Fruit fly (Drosophila melanogaster) whole organism, embryonic: ENCODE measurements around the gene CG15429.

Source experiments
- CG10147 ChIP-seq: fragments of 200-800 bp; sonication (Bioruptor generic); optimal IDR thresholded peaks from 2 replicates; lab custom pipeline; 2019; ENCODE audit warnings: missing biosample characterization, mild to moderate bottlenecking, missing genetic modification characterization, moderate library complexity
- CG11504 ChIP-seq: fragments of 200-800 bp; sonication (Bioruptor generic); optimal IDR thresholded peaks from 3 replicates; lab custom pipeline; 2019; ENCODE audit warnings: missing biosample characterization, mild to moderate bottlenecking, missing genetic modification characterization, moderate library complexity
- CG12942 ChIP-seq: fragments of 200-800 bp; sonication (Bioruptor generic); optimal IDR thresholded peaks from 3 replicates; lab custom pipeline; 2016; ENCODE audit warnings: missing biosample characterization, missing genetic modification characterization
- CG15601 ChIP-seq: fragments of 200-800 bp; sonication (Bioruptor generic); optimal IDR thresholded peaks from 3 replicates; lab custom pipeline; 2019; ENCODE audit warnings: missing biosample characterization, mild to moderate bottlenecking, missing genetic modification characterization, moderate library complexity
- CG16863 ChIP-seq: fragments of 200-800 bp; sonication (Bioruptor generic); optimal IDR thresholded peaks from 3 replicates; lab custom pipeline; 2016; ENCODE audit warnings: missing biosample characterization, missing genetic modification characterization
- CG17385 ChIP-seq: fragments of 200-800 bp; sonication (Bioruptor generic); optimal IDR thresholded peaks from 3 replicates; lab custom pipeline; 2018; ENCODE audit warnings: missing biosample characterization, mild to moderate bottlenecking, missing genetic modification characterization
- CG18011 ChIP-seq: fragments of 200-800 bp; sonication (Bioruptor generic); optimal IDR thresholded peaks from 2 replicates; lab custom pipeline; 2017; ENCODE audit warnings: missing biosample characterization, missing genetic modification characterization, mild to moderate bottlenecking, moderate library complexity, missing genotype
- CG18619 ChIP-seq: fragments of 200-800 bp; sonication (Bioruptor generic); optimal IDR thresholded peaks from 3 replicates; lab custom pipeline; 2017; ENCODE audit warnings: missing biosample characterization, mild to moderate bottlenecking, missing genetic modification characterization
- CG2889 ChIP-seq: fragments of 200-800 bp; sonication (Bioruptor generic); IDR thresholded peaks from 3 replicates; pipeline ENCODE4 v1.3.6; 2022; ENCODE audit warnings: missing biosample characterization, missing genetic modification characterization
- CG4424 ChIP-seq: fragments of 200-800 bp; sonication (Bioruptor generic); optimal IDR thresholded peaks from 3 replicates; lab custom pipeline; 2016; ENCODE audit warnings: missing biosample characterization, missing genetic modification characterization
- CG6272 ChIP-seq: fragments of 200-800 bp; sonication (Bioruptor generic); IDR thresholded peaks from 2 replicates; pipeline ENCODE4 v1.3.6; 2022; ENCODE audit warnings: missing biosample characterization, missing genetic modification characterization
- CG8290 ChIP-seq, 3 experiments: fragments of 200-800 bp; sonication (Bioruptor generic); optimal IDR thresholded peaks; 2 replicates each; lab custom pipeline; 2016 to 2019; ENCODE audit warnings: missing biosample characterization in 3 of 3, missing genetic modification characterization in 3 of 3, mild to moderate bottlenecking in 2 of 3, moderate library complexity in 1 of 3
- CG8944 ChIP-seq: fragments of 200-800 bp; sonication (Bioruptor generic); optimal IDR thresholded peaks from 3 replicates; lab custom pipeline; 2016; ENCODE audit warnings: missing biosample characterization, missing genetic modification characterization
- CG9609 ChIP-seq: fragments of 200-800 bp; sonication (Bioruptor generic); optimal IDR thresholded peaks from 3 replicates; lab custom pipeline; 2016; ENCODE audit warnings: missing biosample characterization, missing genetic modification characterization
- CG9797 ChIP-seq: fragments of 200-800 bp; sonication (Bioruptor generic); optimal IDR thresholded peaks from 3 replicates; lab custom pipeline; 2018; ENCODE audit warnings: missing biosample characterization, mild to moderate bottlenecking, missing genetic modification characterization
- CkIIα-i1 ChIP-seq: fragments of 200-800 bp; sonication (Bioruptor generic); IDR thresholded peaks from 2 replicates; pipeline ENCODE4 v1.3.6; 2022; ENCODE audit warnings: missing biosample characterization, missing genetic modification characterization
- D ChIP-seq, 2 experiments: fragments of 200-800 bp in 1 of 2; fragments of >200 bp in 1 of 2; sonication (Bioruptor generic) in 1 of 2; optimal IDR thresholded peaks; 2 replicates in 1 of 2; 3 replicates in 1 of 2; lab custom pipeline; 2017; ENCODE audit warnings: mild to moderate bottlenecking in 1 of 2, missing biosample characterization in 1 of 2, missing genetic modification characterization in 1 of 2, missing genetic modification reagents in 1 of 2
- Dll ChIP-seq: fragments of 200-800 bp; sonication (Bioruptor generic); IDR thresholded peaks from 4 replicates; pipeline ENCODE4 v1.3.6; 2022; ENCODE audit warnings: missing biosample characterization, missing genetic modification characterization; ENCODE audit not compliant: partially characterized antibody
- Ets65A ChIP-seq: fragments of 200-800 bp; sonication (Bioruptor generic); peaks from one replicate; lab custom pipeline; 2016; ENCODE audit warnings: missing biosample characterization, missing genetic modification characterization
- Ets97D ChIP-seq: fragments of 200-800 bp; sonication (Bioruptor generic); optimal IDR thresholded peaks from 3 replicates; lab custom pipeline; 2016; ENCODE audit warnings: missing biosample characterization, missing genetic modification characterization
- Fer1 ChIP-seq: fragments of 200-800 bp; sonication (Bioruptor generic); optimal IDR thresholded peaks from 2 replicates; lab custom pipeline; 2017; ENCODE audit warnings: missing biosample characterization, mild to moderate bottlenecking, missing genetic modification characterization
- Fer3 ChIP-seq: fragments of 200-800 bp; sonication (Bioruptor generic); optimal IDR thresholded peaks from 2 replicates; lab custom pipeline; 2018; ENCODE audit warnings: missing biosample characterization, mild to moderate bottlenecking, missing genetic modification characterization, moderate library complexity
- HLH4C ChIP-seq: fragments of 200-800 bp; sonication (Bioruptor generic); IDR thresholded peaks from 3 replicates; pipeline ENCODE4 v1.3.6; 2022; ENCODE audit warnings: missing biosample characterization, missing genetic modification characterization; ENCODE audit not compliant: partially characterized antibody
- Mrtf ChIP-seq: fragments of 200-800 bp; sonication (Bioruptor generic); IDR thresholded peaks from 3 replicates; pipeline ENCODE4 v1.3.6; 2022; ENCODE audit warnings: missing biosample characterization, missing genetic modification characterization
- Optix ChIP-seq: fragments of 200-800 bp; sonication (Bioruptor generic); IDR thresholded peaks from 3 replicates; pipeline ENCODE4 v1.3.6; 2022; ENCODE audit warnings: missing biosample characterization, missing genetic modification characterization
- Rx ChIP-seq: fragments of 200-800 bp; sonication (Bioruptor generic); IDR thresholded peaks from 2 replicates; pipeline ENCODE4 v1.3.6; 2022; ENCODE audit warnings: missing biosample characterization, missing genetic modification characterization
- Usf ChIP-seq: fragments of 200-800 bp; sonication (Bioruptor generic); optimal IDR thresholded peaks from 2 replicates; lab custom pipeline; 2017; ENCODE audit warnings: missing genotype, missing biosample characterization, missing genetic modification characterization
- ac ChIP-seq: fragments of 200-800 bp; sonication (Bioruptor generic); optimal IDR thresholded peaks from 3 replicates; lab custom pipeline; 2017; ENCODE audit warnings: missing biosample characterization, mild to moderate bottlenecking, missing genetic modification characterization
- btn ChIP-seq: fragments of 200-800 bp; sonication (Bioruptor generic); optimal IDR thresholded peaks from 2 replicates; lab custom pipeline; 2016; ENCODE audit warnings: missing biosample characterization, missing genetic modification characterization
- cad ChIP-seq: fragments of >200 bp; optimal IDR thresholded peaks from 2 replicates; lab custom pipeline; 2017; ENCODE audit warnings: missing biosample characterization, missing genetic modification characterization
- cato ChIP-seq: fragments of 200-800 bp; sonication (Bioruptor generic); optimal IDR thresholded peaks from 2 replicates; lab custom pipeline; 2016; ENCODE audit warnings: missing biosample characterization, missing genetic modification characterization, borderline replicate concordance
- chinmo ChIP-seq: fragments of 200-800 bp; sonication (Bioruptor generic); IDR thresholded peaks from 4 replicates; pipeline ENCODE4 v1.3.6; 2022; ENCODE audit warnings: missing biosample characterization, missing genetic modification characterization; ENCODE audit not compliant: partially characterized antibody
- dmrt11E ChIP-seq: fragments of 200-800 bp; sonication (Bioruptor generic); optimal IDR thresholded peaks from 3 replicates; lab custom pipeline; 2018; ENCODE audit warnings: missing biosample characterization, mild to moderate bottlenecking, missing genetic modification characterization, moderate library complexity
- fu2 ChIP-seq: fragments of 200-800 bp; sonication (Bioruptor generic); optimal IDR thresholded peaks from 2 replicates; lab custom pipeline; 2016; ENCODE audit warnings: missing biosample characterization, missing genetic modification characterization
- gem ChIP-seq: fragments of 200-800 bp; sonication (Bioruptor generic); optimal IDR thresholded peaks from 2 replicates; lab custom pipeline; 2019; ENCODE audit warnings: missing biosample characterization, mild to moderate bottlenecking, missing genetic modification characterization, moderate library complexity
- inv ChIP-seq: fragments of 200-800 bp; sonication (Bioruptor generic); IDR thresholded peaks from 2 replicates; pipeline ENCODE4 v1.3.6; 2022; ENCODE audit warnings: missing biosample characterization, missing genetic modification characterization; ENCODE audit not compliant: partially characterized antibody
- mam ChIP-seq: fragments of 200-800 bp; sonication (Bioruptor generic); optimal IDR thresholded peaks from 3 replicates; lab custom pipeline; 2016; ENCODE audit warnings: missing biosample characterization, missing genetic modification characterization
- nerfin-2 ChIP-seq: fragments of 200-800 bp; sonication (Bioruptor generic); IDR thresholded peaks from 2 replicates; pipeline ENCODE4 v1.3.6; 2022; ENCODE audit warnings: missing biosample characterization, missing genetic modification characterization; ENCODE audit not compliant: partially characterized antibody
- oc ChIP-seq: fragments of 200-800 bp; sonication (Bioruptor generic); optimal IDR thresholded peaks from 2 replicates; lab custom pipeline; 2018; ENCODE audit warnings: missing biosample characterization, mild to moderate bottlenecking, missing genetic modification characterization, moderate library complexity
- org-1 ChIP-seq: fragments of 200-800 bp; sonication (Bioruptor generic); optimal IDR thresholded peaks from 2 replicates; lab custom pipeline; 2017; ENCODE audit warnings: missing biosample characterization, missing genetic modification characterization
- pho ChIP-seq: fragments of 200-800 bp; sonication (Bioruptor generic); optimal IDR thresholded peaks from 2 replicates; lab custom pipeline; 2016; ENCODE audit warnings: missing biosample characterization, missing genetic modification characterization
- sens ChIP-seq: fragments of 200-800 bp; sonication (Bioruptor generic); peaks from one replicate; lab custom pipeline; 2016; ENCODE audit warnings: missing biosample characterization, missing genetic modification characterization
- sisA ChIP-seq: fragments of 200-800 bp; sonication (Bioruptor generic); IDR thresholded peaks from 2 replicates; pipeline ENCODE4 v1.3.6; 2022; ENCODE audit warnings: missing biosample characterization, missing genetic modification characterization
- sna ChIP-seq: fragments of 200-800 bp; sonication (Bioruptor generic); IDR thresholded peaks from 2 replicates; pipeline ENCODE4 v1.3.6; 2022; ENCODE audit warnings: missing biosample characterization, missing genetic modification characterization; ENCODE audit not compliant: partially characterized antibody
- sob ChIP-seq: fragments of 200-800 bp; sonication (Bioruptor generic); IDR thresholded peaks from 2 replicates; pipeline ENCODE4 v1.3.6; 2022; ENCODE audit warnings: missing biosample characterization, missing genetic modification characterization
- sr ChIP-seq: fragments of 200-800 bp; sonication (Bioruptor generic); IDR thresholded peaks from 3 replicates; pipeline ENCODE4 v1.3.6; 2022; ENCODE audit warnings: missing biosample characterization, missing genetic modification characterization
- tap ChIP-seq: fragments of 200-800 bp; optimal IDR thresholded peaks from 3 replicates; lab custom pipeline; 2019; ENCODE audit warnings: missing biosample characterization, mild to moderate bottlenecking, missing genetic modification characterization, moderate library complexity
- tna ChIP-seq: fragments of 200-800 bp; sonication (Bioruptor generic); IDR thresholded peaks from 2 replicates; pipeline ENCODE4 v1.3.6; 2022; ENCODE audit warnings: missing biosample characterization, missing genetic modification characterization; ENCODE audit not compliant: partially characterized antibody
- trem ChIP-seq: fragments of 200-800 bp; optimal IDR thresholded peaks from 3 replicates; lab custom pipeline; 2019; ENCODE audit warnings: missing biosample characterization, mild to moderate bottlenecking, missing genetic modification characterization, moderate library complexity
- zen ChIP-seq: fragments of 200-800 bp; sonication (Bioruptor generic); optimal IDR thresholded peaks from 3 replicates; lab custom pipeline; 2018; ENCODE audit warnings: missing biosample characterization, mild to moderate bottlenecking, missing genetic modification characterization, moderate library complexity
- zfh1 ChIP-seq: fragments of 200-800 bp; sonication (Bioruptor generic); IDR thresholded peaks from 3 replicates; pipeline ENCODE4 v1.3.6; 2022; ENCODE audit warnings: missing biosample characterization, missing genetic modification characterization

CG15429 gene

dm6 chr2L:4370592-4370991, 17.8 kb downstream of the CG15429 start:
- TF ChIP-seq mam (no peak), cato (GFP tag; lab: Kevin White, UChicago) (no peak), cad (no peak), dmrt11E (tag; lab: Kevin White, UChicago) (no peak), CG18011 (GFP tag; lab: Kevin White, UChicago) (no peak), Optix (GFP tag; lab: Robert Waterston, UW) (no peak), CG9609 (no peak), Mrtf (no peak), HLH4C (GFP tag; lab: Robert Waterston, UW) (no peak), sr (GFP tag; lab: Robert Waterston, UW) (peak; percentile 77; the same call in 2 of the 3 replicates), CG12942 (GFP tag; lab: Kevin White, UChicago) (no peak), ac (GFP tag; lab: Kevin White, UChicago) (no peak), tna (GFP tag; lab: Robert Waterston, UW) (no peak), CG17385 (GFP tag; lab: Kevin White, UChicago) (no peak), Fer1 (GFP tag; lab: Kevin White, UChicago) (no peak), Dll (GFP tag; lab: Robert Waterston, UW) (no peak), CkIIα-i1 (GFP tag; lab: Robert Waterston, UW) (no peak), CG2889 (GFP tag; lab: Robert Waterston, UW) (no peak), sna (no peak), btn (GFP tag; lab: Kevin White, UChicago) (no peak), CG8290 (GFP tag; optimal IDR thresholded peaks at IDR 0.05; lab: Kevin White, UChicago) (no peak), CG8290 (tag; optimal IDR thresholded peaks at IDR 0.05; lab: Kevin White, UChicago) (no peak), D (optimal IDR thresholded peaks at IDR 0.05; lab: Kevin White, UChicago) (peak; percentile 2), D (GFP tag; optimal IDR thresholded peaks at IDR 0.05; lab: Kevin White, UChicago) (no peak), trem (tag; lab: Kevin White, UChicago) (no peak), CG9797 (GFP tag; lab: Kevin White, UChicago) (no peak), org-1 (GFP tag; lab: Kevin White, UChicago) (no peak), pho (no peak), CG10147 (GFP tag; lab: Kevin White, UChicago) (no peak), sens (peak; percentile 68), CG18619 (GFP tag; lab: Kevin White, UChicago) (no peak), CG11504 (tag; lab: Kevin White, UChicago) (peak; percentile 46), sob (GFP tag; lab: Robert Waterston, UW) (no peak), nerfin-2 (GFP tag; lab: Robert Waterston, UW) (no peak), tap (no peak), CG15601 (tag; lab: Kevin White, UChicago) (no peak), CG8944 (GFP tag; lab: Kevin White, UChicago) (no peak), fu2 (no peak), oc (tag; lab: Kevin White, UChicago) (peak; percentile 72), Fer3 (tag; lab: Kevin White, UChicago) (no peak), CG6272 (GFP tag; lab: Robert Waterston, UW) (peak; percentile 18; the same call in 1 of the 2 replicates), CG16863 (GFP tag; lab: Kevin White, UChicago) (no peak), zfh1 (GFP tag; lab: Robert Waterston, UW) (no peak), Rx (GFP tag; lab: Robert Waterston, UW) (no peak), sisA (GFP tag; lab: Robert Waterston, UW) (no peak), CG4424 (GFP tag; lab: Kevin White, UChicago) (no peak), Ets65A (no peak), gem (no peak), Ets97D (GFP tag; lab: Kevin White, UChicago) (no peak), inv (GFP tag; lab: Robert Waterston, UW) (no peak), zen (no peak), Usf (GFP tag; lab: Kevin White, UChicago) (no peak), chinmo (GFP tag; lab: Robert Waterston, UW) (0 out of 4 replicates have a peak, but pooled peaks have one; percentile 56)
